Worm (Caenorhabditis elegans) whole organism, late embryonic: Measurements from ENCODE around the gene str-52.

Experiments used
- ama-1 ChIP-seq: fragments of 150-350 bp; optimal IDR thresholded peaks from 2 replicates; lab custom pipeline; 2014
- ceh-22 ChIP-seq: sonication (generic microtip); optimal IDR thresholded peaks from 2 replicates; lab custom pipeline; 2017; ENCODE audit warnings: missing biosample characterization, missing genetic modification characterization
- ceh-30 ChIP-seq: fragments of 150-350 bp; optimal IDR thresholded peaks from 2 replicates; lab custom pipeline; 2014; ENCODE audit warnings: missing biosample characterization, missing genetic modification characterization
- ceh-9 ChIP-seq: sonication (generic microtip); optimal IDR thresholded peaks from 2 replicates; lab custom pipeline; 2016; ENCODE audit warnings: mild to moderate bottlenecking, missing genetic modification characterization, inconsistent platforms, missing compliant biosample characterization
- fkh-10 ChIP-seq: fragments of 150-350 bp; optimal IDR thresholded peaks from 2 replicates; lab custom pipeline; 2014; ENCODE audit warnings: missing biosample characterization, missing genetic modification reagents, missing genetic modification characterization
- fkh-6 ChIP-seq: sonication (generic microtip); optimal IDR thresholded peaks from 2 replicates; lab custom pipeline; 2016; ENCODE audit warnings: missing genetic modification characterization, missing compliant biosample characterization
- hlh-30 ChIP-seq: sonication (generic microtip); optimal IDR thresholded peaks from 2 replicates; lab custom pipeline; 2017; ENCODE audit warnings: antibody characterized with exemption, missing genetic modification characterization, missing compliant biosample characterization; ENCODE audit not compliant: insufficient read depth
- lin-11 ChIP-seq: fragments of 200-800 bp; sonication (Bioruptor generic); optimal IDR thresholded peaks from 2 replicates; lab custom pipeline; 2018; ENCODE audit warnings: mild to moderate bottlenecking, missing genetic modification characterization, missing compliant biosample characterization
- nhr-232 ChIP-seq: sonication (generic microtip); optimal IDR thresholded peaks from 2 replicates; lab custom pipeline; 2016; ENCODE audit warnings: missing genetic modification characterization, missing compliant biosample characterization
- ref-2 ChIP-seq: sonication (generic microtip); optimal IDR thresholded peaks from 2 replicates; lab custom pipeline; 2016; ENCODE audit warnings: missing genetic modification characterization, missing compliant biosample characterization
- rnt-1 ChIP-seq: sonication (generic microtip); optimal IDR thresholded peaks from 2 replicates; lab custom pipeline; 2016; ENCODE audit warnings: missing genetic modification characterization, missing compliant biosample characterization
- sdc-2 ChIP-seq: sonication (generic microtip); optimal IDR thresholded peaks from 2 replicates; lab custom pipeline; 2016; ENCODE audit warnings: missing genotype, missing genetic modification characterization, missing compliant biosample characterization
- ztf-16 ChIP-seq: sonication (generic microtip); optimal IDR thresholded peaks from 2 replicates; lab custom pipeline; 2017; ENCODE audit warnings: missing genetic modification characterization, missing compliant biosample characterization

DNA sequence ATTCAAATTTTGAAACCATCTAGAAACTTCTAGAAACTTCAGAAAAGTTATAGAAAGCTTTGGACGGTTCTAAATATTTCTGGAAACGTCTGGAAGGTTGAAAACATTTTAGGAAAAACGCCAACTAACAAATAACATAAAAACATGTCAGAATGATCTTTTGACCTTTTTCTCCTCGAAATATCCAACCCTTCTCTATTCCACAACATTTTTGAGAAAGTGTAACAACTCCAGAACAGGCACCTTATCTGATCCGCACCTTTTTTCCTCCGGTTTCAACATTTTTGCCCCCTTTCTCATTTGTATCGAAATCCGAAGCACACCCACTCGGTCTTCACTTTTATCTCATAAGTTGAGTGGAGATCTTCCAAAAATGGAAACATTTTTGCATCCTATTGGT lies 35.6 kb downstream of the str-52 start, which contains the start of gene F22F7.3:
- TF ChIP-seq fkh-6, result no peak
- TF ChIP-seq ceh-30 (tag; lab: Kevin White, UChicago), result no peak
- TF ChIP-seq lin-11 (tag; lab: Kevin White, UChicago), result no peak
- no peak for TF ChIP-seq ceh-22 (tag; lab: Kevin White, UChicago)
- no peak for TF ChIP-seq hlh-30 (tag; lab: Kevin White, UChicago)
- TF ChIP-seq ceh-9, result no peak
- TF ChIP-seq sdc-2 (tag; lab: Kevin White, UChicago), result no peak
- TF ChIP-seq ztf-16, result no peak
- TF ChIP-seq fkh-10 (GFP tag; lab: Kevin White, UChicago), result no peak
- TF ChIP-seq ama-1 (lab: Kevin White, UChicago), result no peak
- no peak for TF ChIP-seq nhr-232
- TF ChIP-seq ref-2 (tag; lab: Kevin White, UChicago), result no peak
- no peak for TF ChIP-seq rnt-1 (tag; lab: Kevin White, UChicago)
